Worm (Caenorhabditis elegans) whole organism, L4 larva: ENCODE data around the gene cpsf-4.

Source experiments
- D1046.2 ChIP-seq: fragments of 200-800 bp; sonication (Bioruptor generic); IDR thresholded peaks from 2 replicates; pipeline ENCODE4 v1.3.6; 2022; ENCODE audit warnings: missing genetic modification characterization, missing compliant biosample characterization
- F10B5.3 ChIP-seq: sonication (generic microtip); optimal IDR thresholded peaks from 2 replicates; lab custom pipeline; 2016; ENCODE audit warnings: mild to moderate bottlenecking, missing genetic modification characterization, missing compliant biosample characterization
- F44E2.7 ChIP-seq: fragments of 200-800 bp; sonication (Bioruptor generic); IDR thresholded peaks from 2 replicates; pipeline ENCODE4 v2.1.2; 2022; ENCODE audit warnings: missing genetic modification characterization, missing compliant biosample characterization
- F49E8.2 ChIP-seq: sonication (generic microtip); optimal IDR thresholded peaks from 2 replicates; lab custom pipeline; 2016; ENCODE audit warnings: missing compliant biosample characterization, mild to moderate bottlenecking, missing genetic modification characterization, borderline replicate concordance
- T26A8.4 ChIP-seq: fragments of 200-800 bp; sonication (Bioruptor generic); IDR thresholded peaks from 2 replicates; pipeline ENCODE4 v1.3.6; 2022; ENCODE audit warnings: missing genetic modification characterization, missing compliant biosample characterization
- Y5F2A.4 ChIP-seq: fragments of 200-800 bp; sonication (Bioruptor generic); optimal IDR thresholded peaks from 2 replicates; lab custom pipeline; 2018; ENCODE audit warnings: mild to moderate bottlenecking, missing genetic modification characterization, missing compliant biosample characterization
- arid-1 ChIP-seq: fragments of 200-800 bp; sonication (Bioruptor generic); conservative IDR thresholded peaks from 2 replicates; pipeline ENCODE4 v1.3.6; 2022; ENCODE audit warnings: missing genetic modification reagents, missing genetic modification characterization, missing compliant biosample characterization
- ceh-20 ChIP-seq: fragments of 200-800 bp; sonication (Bioruptor generic); IDR thresholded peaks from 2 replicates; pipeline ENCODE4 v1.3.6; 2022; ENCODE audit warnings: missing genetic modification reagents, missing genetic modification characterization, missing compliant biosample characterization
- ceh-44 ChIP-seq: fragments of 200-800 bp; sonication (Bioruptor generic); IDR thresholded peaks from 2 replicates; pipeline ENCODE4 v1.3.6; 2022; ENCODE audit warnings: missing genetic modification reagents, missing genetic modification characterization, missing compliant biosample characterization
- ceh-82 ChIP-seq: sonication (generic microtip); optimal IDR thresholded peaks from 2 replicates; lab custom pipeline; 2017; ENCODE audit warnings: missing biosample characterization, missing genetic modification characterization
- daf-12 ChIP-seq: fragments of 150-350 bp; optimal IDR thresholded peaks from 2 replicates; lab custom pipeline; 2014; ENCODE audit warnings: missing biosample characterization, missing genetic modification reagents, missing genetic modification characterization
- daf-16 ChIP-seq, 3 experiments: sonication (generic microtip); optimal IDR thresholded peaks; 2 replicates each; lab custom pipeline; 2016 to 2017; ENCODE audit warnings: missing genetic modification characterization in 3 of 3, missing genetic modification reagents in 3 of 3, mild to moderate bottlenecking in 2 of 3, missing compliant biosample characterization in 2 of 3, missing biosample characterization in 1 of 3, moderate library complexity in 1 of 3
- daf-8 ChIP-seq: fragments of 200-800 bp; sonication (Bioruptor generic); IDR thresholded peaks from 2 replicates; pipeline ENCODE4 v1.3.6; 2022; ENCODE audit warnings: missing genetic modification characterization, missing compliant biosample characterization
- dmd-6 ChIP-seq: fragments of 200-800 bp; sonication (Bioruptor generic); IDR thresholded peaks from 2 replicates; pipeline ENCODE4 v1.3.6; 2022; ENCODE audit warnings: missing genetic modification reagents, missing genetic modification characterization, missing compliant biosample characterization
- dmd-8 ChIP-seq: fragments of 200-800 bp; sonication (Bioruptor generic); IDR thresholded peaks from 2 replicates; pipeline ENCODE4 v1.3.6; 2022; ENCODE audit warnings: missing genetic modification characterization, missing compliant biosample characterization
- dmd-9 ChIP-seq: fragments of 200-800 bp; sonication (Bioruptor generic); IDR thresholded peaks from 2 replicates; pipeline ENCODE4 v1.3.6; 2022; ENCODE audit warnings: missing genetic modification reagents, missing genetic modification characterization, missing compliant biosample characterization
- dpl-1 ChIP-seq: fragments of 150-350 bp; optimal IDR thresholded peaks from 2 replicates; lab custom pipeline; 2014; ENCODE audit warnings: missing biosample characterization, missing genetic modification reagents, missing genetic modification characterization
- egl-43 ChIP-seq: fragments of 200-800 bp; sonication (Bioruptor generic); IDR thresholded peaks from 2 replicates; pipeline ENCODE4 v1.3.6; 2022; ENCODE audit warnings: missing genetic modification reagents, missing genetic modification characterization, missing compliant biosample characterization
- gei-8 ChIP-seq: fragments of 200-800 bp; sonication (Bioruptor generic); optimal IDR thresholded peaks from 2 replicates; lab custom pipeline; 2018; ENCODE audit warnings: mild to moderate bottlenecking, missing genetic modification characterization, missing compliant biosample characterization
- hlh-11 ChIP-seq: fragments of 200-800 bp; sonication (Bioruptor generic); optimal IDR thresholded peaks from 2 replicates; lab custom pipeline; 2018; ENCODE audit warnings: mild to moderate bottlenecking, missing genetic modification characterization, missing compliant biosample characterization
- jun-1 ChIP-seq: fragments of 150-350 bp; optimal IDR thresholded peaks from 2 replicates; lab custom pipeline; 2014; ENCODE audit warnings: missing biosample characterization, missing genetic modification reagents, missing genetic modification characterization
- lin-29 ChIP-seq: fragments of 200-800 bp; sonication (Bioruptor generic); IDR thresholded peaks from 2 replicates; pipeline ENCODE4 v1.3.6; 2022; ENCODE audit warnings: missing genetic modification reagents, missing genetic modification characterization, missing compliant biosample characterization
- lin-39 ChIP-seq: fragments of 150-350 bp; optimal IDR thresholded peaks from 2 replicates; lab custom pipeline; 2014; ENCODE audit warnings: missing biosample characterization, missing genetic modification reagents, missing genetic modification characterization
- mep-1 ChIP-seq: fragments of 150-350 bp; sonication (generic microtip); optimal IDR thresholded peaks from 3 replicates; lab custom pipeline; 2014; ENCODE audit warnings: missing biosample characterization, missing genetic modification characterization
- mes-2 ChIP-seq: sonication (generic microtip); optimal IDR thresholded peaks from 2 replicates; lab custom pipeline; 2016; ENCODE audit warnings: missing genotype, mild to moderate bottlenecking, missing genetic modification characterization, missing compliant biosample characterization; ENCODE audit not compliant: poor library complexity, severe bottlenecking
- nhr-10 ChIP-seq: fragments of 150-350 bp; optimal IDR thresholded peaks from 2 replicates; lab custom pipeline; 2014; ENCODE audit warnings: missing biosample characterization, missing genetic modification characterization
- nhr-111 ChIP-seq: fragments of 200-800 bp; sonication (Bioruptor generic); optimal IDR thresholded peaks from 2 replicates; lab custom pipeline; 2018; ENCODE audit warnings: mild to moderate bottlenecking, missing genetic modification characterization, missing compliant biosample characterization
- nhr-41 ChIP-seq: fragments of 200-800 bp; sonication (Bioruptor generic); IDR thresholded peaks from 2 replicates; pipeline ENCODE4 v1.3.6; 2022; ENCODE audit warnings: missing genetic modification reagents, missing genetic modification characterization, missing compliant biosample characterization
- nhr-48 ChIP-seq: sonication (generic microtip); optimal IDR thresholded peaks from 2 replicates; lab custom pipeline; 2016; ENCODE audit warnings: mild to moderate bottlenecking, missing genetic modification characterization, missing compliant biosample characterization
- saeg-2 ChIP-seq: fragments of 200-800 bp; sonication (Bioruptor generic); IDR thresholded peaks from 2 replicates; pipeline ENCODE4 v1.3.6; 2022; ENCODE audit warnings: missing genetic modification reagents, missing genetic modification characterization, missing compliant biosample characterization
- set-16 ChIP-seq: fragments of 200-800 bp; sonication (Bioruptor generic); IDR thresholded peaks from 2 replicates; pipeline ENCODE4 v1.3.6; 2022; ENCODE audit warnings: missing genetic modification reagents, missing genetic modification characterization, missing compliant biosample characterization
- snpc-1.2 ChIP-seq: fragments of 200-800 bp; sonication (Bioruptor generic); IDR thresholded peaks from 2 replicates; pipeline ENCODE4 v1.3.6; 2022; ENCODE audit warnings: missing genetic modification reagents, missing genetic modification characterization, missing compliant biosample characterization
- tag-97 ChIP-seq: fragments of 200-800 bp; sonication (Bioruptor generic); IDR thresholded peaks from 2 replicates; pipeline ENCODE4 v1.3.6; 2022; ENCODE audit warnings: missing genetic modification characterization, missing compliant biosample characterization
- tra-1 ChIP-seq: fragments of 200-800 bp; sonication (Bioruptor generic); IDR thresholded peaks from 2 replicates; pipeline ENCODE4 v1.3.6; 2022; ENCODE audit warnings: missing genetic modification reagents, missing genetic modification characterization, missing compliant biosample characterization
- unc-39 ChIP-seq: sonication (generic microtip); optimal IDR thresholded peaks from 2 replicates; lab custom pipeline; 2017; ENCODE audit warnings: missing biosample characterization, missing genetic modification characterization
- zfp-2 ChIP-seq: sonication (generic microtip); optimal IDR thresholded peaks from 2 replicates; lab custom pipeline; 2016; ENCODE audit warnings: mild to moderate bottlenecking, missing genetic modification characterization, missing compliant biosample characterization
- zfp-3 ChIP-seq: fragments of 200-800 bp; sonication (Bioruptor generic); conservative IDR thresholded peaks from 2 replicates; pipeline ENCODE4 v1.3.6; 2022; ENCODE audit warnings: missing genetic modification reagents, missing genetic modification characterization, missing compliant biosample characterization
- zip-11 ChIP-seq: fragments of 200-800 bp; sonication (Bioruptor generic); IDR thresholded peaks from 2 replicates; pipeline ENCODE4 v1.3.6; 2022; ENCODE audit warnings: missing genetic modification characterization, missing compliant biosample characterization
- zip-2 ChIP-seq: fragments of 150-350 bp; optimal IDR thresholded peaks from 2 replicates; lab custom pipeline; 2014; ENCODE audit warnings: missing biosample characterization, missing genetic modification characterization
- ztf-7 ChIP-seq: fragments of 150-350 bp; optimal IDR thresholded peaks from 2 replicates; lab custom pipeline; 2014; ENCODE audit warnings: missing biosample characterization, missing genetic modification characterization

Gene cpsf-4

ce11 chrIV:12109743-12110142, 16.5 kb upstream of the cpsf-4 start:
- TF ChIP-seq jun-1 (tag; lab: Kevin White, UChicago) (no peak), mes-2 (tag; lab: Kevin White, UChicago) (no peak), tra-1 (0 out of 2 replicates have a peak, but pooled peaks have one; percentile 19)

ce11 chrIV:12108984-12109657, 15.9 kb upstream of the cpsf-4 start:
- TF ChIP-seq Y5F2A.4 (GFP tag; lab: Kevin White, UChicago) (no peak), unc-39 (tag; lab: Kevin White, UChicago) (no peak), daf-16 (GFP tag; optimal IDR thresholded peaks at IDR 0.05; lab: Kevin White, UChicago) (no peak), daf-16 (tag; optimal IDR thresholded peaks at IDR 0.05; lab: Kevin White, UChicago) (no peak), daf-12 (no peak), T26A8.4 (GFP tag; lab: Robert Waterston, UW) (no peak), hlh-11 (tag; lab: Kevin White, UChicago) (peak; percentile 3), lin-39 (no peak), tra-1 (0 out of 2 replicates have a peak, but pooled peaks have one; percentile 20), gei-8 (GFP tag; lab: Kevin White, UChicago) (peak; percentile 27), snpc-1.2 (no peak), arid-1 (GFP tag; lab: Robert Waterston, UW) (no peak), dmd-6 (GFP tag; lab: Robert Waterston, UW) (no peak), set-16 (peak; percentile 82), nhr-48 (tag; lab: Kevin White, UChicago) (no peak), F10B5.3 (no peak), nhr-41 (GFP tag; lab: Robert Waterston, UW) (no peak), lin-29 (GFP tag; lab: Robert Waterston, UW) (no peak), zfp-3 (GFP tag; lab: Robert Waterston, UW) (no peak), zip-11 (GFP tag; lab: Robert Waterston, UW) (no peak), ceh-82 (tag; lab: Kevin White, UChicago) (no peak), ceh-20 (no peak), tag-97 (GFP tag; lab: Robert Waterston, UW) (no peak), ceh-44 (GFP tag; lab: Robert Waterston, UW) (no peak), F44E2.7 (GFP tag; lab: Robert Waterston, UW) (no peak), daf-8 (GFP tag; lab: Robert Waterston, UW) (no peak), nhr-10 (no peak), saeg-2 (GFP tag; lab: Robert Waterston, UW) (no peak), egl-43 (peak; percentile 49; the same call in 1 of the 2 replicates), dmd-9 (GFP tag; lab: Robert Waterston, UW) (no peak), mep-1 (no peak), dpl-1 (GFP tag; lab: Kevin White, UChicago) (no peak), dmd-8 (GFP tag; lab: Robert Waterston, UW) (no peak), zip-2 (tag; lab: Kevin White, UChicago) (no peak), zfp-2 (tag; lab: Kevin White, UChicago) (no peak), nhr-111 (GFP tag; lab: Kevin White, UChicago) (no peak)

- TF ChIP-seq F49E8.2 (tag; lab: Kevin White, UChicago) = no peak
- TF ChIP-seq D1046.2 = no peak
- TF ChIP-seq dmd-9 (GFP tag; lab: Robert Waterston, UW) = no peak
- no peak for TF ChIP-seq T26A8.4 (GFP tag; lab: Robert Waterston, UW)
- no peak for TF ChIP-seq ceh-44 (GFP tag; lab: Robert Waterston, UW)
- TF ChIP-seq ztf-7 (tag; lab: Kevin White, UChicago) = no peak
These were observed 12.3 kb upstream of the cpsf-4 start, which contains the start of gene M18.3 for ce11 chrIV:12105558-12105957. Gene M18.3, plus strand, starts transcription at chrIV:12105858.
